Fruit fly (Drosophila melanogaster): ENCODE measurements around the gene betaTub85D.

Gene betaTub85D

DNA sequence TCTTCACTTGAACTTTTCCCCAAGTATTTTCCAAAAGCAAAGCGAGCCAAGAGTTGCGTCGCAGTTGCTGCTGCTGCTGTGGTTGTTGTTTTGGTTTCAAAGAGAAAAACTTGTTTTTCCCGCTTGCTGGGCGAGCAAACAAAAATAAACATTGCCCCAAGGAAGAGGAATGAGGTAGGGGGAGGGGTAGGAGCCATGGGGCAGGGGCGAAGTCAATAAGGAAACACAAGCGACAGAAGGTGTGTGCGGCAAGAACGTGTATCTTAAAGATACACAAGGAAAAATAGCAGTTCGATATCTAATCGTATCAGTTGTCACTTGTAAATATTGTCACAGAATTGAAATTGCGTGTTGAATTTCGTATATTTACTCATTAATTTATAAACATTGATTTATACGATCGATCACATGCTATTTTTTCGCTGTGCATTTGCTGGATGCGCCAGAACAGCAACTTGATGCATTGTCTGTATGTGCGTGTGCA lies 16.5 kb downstream of the betaTub85D start (continued):
- TF ChIP-seq YL-1 (GFP tag; optimal IDR thresholded peaks at IDR 0.05) (peak; percentile 54), CG15479 (GFP tag; optimal IDR thresholded peaks at IDR 0.05) (no peak), sd (tag; optimal IDR thresholded peaks at IDR 0.05) (peak; percentile 52), CG11504 (tag; optimal IDR thresholded peaks at IDR 0.05) (peak; percentile 60), CG16779 (GFP tag; IDR thresholded peaks at IDR 0.05) (0 out of 2 replicates have a peak, but pooled peaks have one; percentile 24), CG12942 (GFP tag; optimal IDR thresholded peaks at IDR 0.05) (peak; percentile 23), CG9797 (GFP tag; optimal IDR thresholded peaks at IDR 0.05) (peak; percentile 19), CG8944 (GFP tag; optimal IDR thresholded peaks at IDR 0.05) (peak; percentile 23), BEAF-32 (GFP tag; optimal IDR thresholded peaks at IDR 0.05) (no peak), tin (GFP tag; optimal IDR thresholded peaks at IDR 0.05) (peak; percentile 64), bab2 (GFP tag; optimal IDR thresholded peaks at IDR 0.05) (peak; percentile 63), Elba2 (GFP tag; optimal IDR thresholded peaks at IDR 0.05) (no peak), zf30C (GFP tag; optimal IDR thresholded peaks at IDR 0.05) (peak; percentile 54), CG17568 (GFP tag; optimal IDR thresholded peaks at IDR 0.05) (peak; percentile 81), Taf1 (GFP tag; IDR thresholded peaks at IDR 0.05) (no peak), CG9817 (tag; optimal IDR thresholded peaks at IDR 0.05) (peak; percentile 33), Antp (GFP tag; optimal IDR thresholded peaks at IDR 0.05) (peak; percentile 24), dimm (GFP tag; IDR thresholded peaks at IDR 0.05) (no peak), disco-r (GFP tag; optimal IDR thresholded peaks at IDR 0.05) (no peak), Bgb (GFP tag; IDR thresholded peaks at IDR 0.05; ENCODE audit: partially characterized antibody) (no peak), psq (GFP tag; optimal IDR thresholded peaks at IDR 0.05) (no peak), Dbx (GFP tag; IDR thresholded peaks at IDR 0.05) (peak; percentile 35; the same call in 1 of the 3 replicates), CG11560 (tag; IDR thresholded peaks at IDR 0.05) (no peak), row (GFP tag; IDR thresholded peaks at IDR 0.05) (peak; percentile 75), Dref (GFP tag; IDR thresholded peaks at IDR 0.05) (no peak), MTF-1 (GFP tag; optimal IDR thresholded peaks at IDR 0.05; ENCODE audit: borderline replicate concordance) (peak; percentile 81), lab (GFP tag; optimal IDR thresholded peaks at IDR 0.05) (peak; percentile 84), grn (GFP tag; optimal IDR thresholded peaks at IDR 0.05) (peak; percentile 48), zfh2 (GFP tag; optimal IDR thresholded peaks at IDR 0.05) (no peak), Jarid2 (GFP tag; optimal IDR thresholded peaks at IDR 0.05) (no peak), CG11456 (GFP tag; IDR thresholded peaks at IDR 0.05) (no peak), bowl (GFP tag; IDR thresholded peaks at IDR 0.05) (no peak), CHES-1-like (GFP tag; optimal IDR thresholded peaks at IDR 0.05) (no peak), CG6765 (GFP tag; optimal IDR thresholded peaks at IDR 0.05) (peak; percentile 20), pzg (GFP tag; optimal IDR thresholded peaks at IDR 0.05) (no peak), lov (optimal IDR thresholded peaks at IDR 0.05) (no peak), lov (GFP tag; IDR thresholded peaks at IDR 0.05) (peak; percentile 79; the same call in 1 of the 3 replicates), Ets97D (GFP tag; optimal IDR thresholded peaks at IDR 0.05) (no peak), Oli (tag; optimal IDR thresholded peaks at IDR 0.05) (peak; percentile 69), p53 (GFP tag; optimal IDR thresholded peaks at IDR 0.05) (no peak), fd102C (GFP tag; optimal IDR thresholded peaks at IDR 0.05) (peak; percentile 47), tx (GFP tag; optimal IDR thresholded peaks at IDR 0.05) (no peak), CG6654 (GFP tag; optimal IDR thresholded peaks at IDR 0.05) (peak; percentile 42), Meics (GFP tag; optimal IDR thresholded peaks at IDR 0.05) (peak; percentile 68), corto (GFP tag; optimal IDR thresholded peaks at IDR 0.05) (peak; percentile 59), CG15514 (GFP tag; optimal IDR thresholded peaks at IDR 0.05) (peak; percentile 48), Dip2 (GFP tag; IDR thresholded peaks at IDR 0.05) (no peak), Rfx (GFP tag; IDR thresholded peaks at IDR 0.05) (peak; percentile 50; the same call in 1 of the 2 replicates), cad (GFP tag; optimal IDR thresholded peaks at IDR 0.05) (no peak), Eip74EF (GFP tag; optimal IDR thresholded peaks at IDR 0.05) (peak in 1 of 2 experiments; percentile 59), fu2 (GFP tag; optimal IDR thresholded peaks at IDR 0.05) (no peak)

Data from whole organism, embryonic.